Fruit fly (Drosophila melanogaster) Kc167 (cell line): ENCODE measurements around the gene Pnn.

Experiments
- Myc ChIP-seq: fragments of >200 bp; optimal IDR thresholded peaks from 2 replicates; lab custom pipeline; 2017; ENCODE audit warnings: missing external identifiers
- Sin3A ChIP-seq: fragments of >200 bp; optimal IDR thresholded peaks from 2 replicates; lab custom pipeline; 2018; ENCODE audit warnings: missing external identifiers
- h ChIP-seq: fragments of >200 bp; optimal IDR thresholded peaks from 3 replicates; lab custom pipeline; 2018; ENCODE audit warnings: missing external identifiers
- insv ChIP-seq: fragments of >200 bp; optimal IDR thresholded peaks from 3 replicates; lab custom pipeline; 2018; ENCODE audit warnings: missing external identifiers
- psq ChIP-seq: fragments of >200 bp; optimal IDR thresholded peaks from 2 replicates; lab custom pipeline; 2017; ENCODE audit warnings: missing external identifiers
- ttk ChIP-seq: sonication (Bioruptor generic); optimal IDR thresholded peaks from 2 replicates; lab custom pipeline; 2017; ENCODE audit warnings: missing external identifiers

The Pnn gene

dm6 chr3R:9774821-9775220 lies 34.1 kb downstream of the Pnn start, which contains the start of gene topi:
Gene topi (plus strand): TSS chr3R:9775121.
- no peak for TF ChIP-seq Sin3A
- no peak for TF ChIP-seq h (lab: Kevin White, UChicago)
- TF ChIP-seq psq, result no peak
- no peak for TF ChIP-seq ttk (lab: Kevin White, UChicago)
- no peak for TF ChIP-seq Myc (lab: Kevin White, UChicago)
- no peak for TF ChIP-seq insv (lab: Kevin White, UChicago)

- no peak for TF ChIP-seq h (lab: Kevin White, UChicago)
- TF ChIP-seq psq, result no peak
- TF ChIP-seq insv (lab: Kevin White, UChicago), result no peak
- no peak for TF ChIP-seq Sin3A
- TF ChIP-seq ttk (lab: Kevin White, UChicago), result no peak
- TF ChIP-seq Myc (lab: Kevin White, UChicago), result no peak
Observed at dm6 chr3R:9777941-9778360, 37.3 kb downstream of the Pnn start, which contains the start of gene RpS29. Gene RpS29 (plus strand): TSS chr3R:9778042.

DNA sequence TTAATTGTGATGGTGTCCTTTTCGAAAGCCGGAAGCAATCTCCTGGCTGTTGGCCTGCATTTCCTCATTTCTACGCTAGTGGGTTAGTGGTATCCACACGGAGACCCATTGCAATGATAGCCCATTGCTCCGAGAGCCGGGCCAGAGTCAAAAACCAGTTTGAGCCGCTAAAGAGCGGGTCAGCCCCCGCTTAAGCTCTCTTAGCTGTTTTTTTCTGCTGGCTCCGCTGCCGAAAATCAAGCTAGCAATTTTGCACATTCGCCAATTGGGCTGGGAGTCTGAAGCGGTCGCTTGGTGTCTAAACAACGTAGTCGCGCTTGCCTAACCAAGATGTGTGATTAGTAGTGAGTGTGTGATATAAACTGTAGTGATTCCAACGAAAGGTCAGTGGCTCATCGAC lies 39.1 kb downstream of the Pnn start, which contains the start of gene CG12947:
TSS of gene CG12947 (plus strand) at position 301 of the 400 bp plus-strand sequence.
- TF ChIP-seq insv (lab: Kevin White, UChicago) (no peak), h (lab: Kevin White, UChicago) (no peak), ttk (lab: Kevin White, UChicago) (no peak), psq (no peak)

- TF ChIP-seq insv (lab: Kevin White, UChicago) (no peak), h (lab: Kevin White, UChicago) (no peak), Sin3A (no peak), psq (no peak), Myc (lab: Kevin White, UChicago) (no peak), ttk (lab: Kevin White, UChicago) (no peak)
Observed at dm6 chr3R:9783240-9783917, 42.7 kb downstream of the Pnn start.

DNA sequence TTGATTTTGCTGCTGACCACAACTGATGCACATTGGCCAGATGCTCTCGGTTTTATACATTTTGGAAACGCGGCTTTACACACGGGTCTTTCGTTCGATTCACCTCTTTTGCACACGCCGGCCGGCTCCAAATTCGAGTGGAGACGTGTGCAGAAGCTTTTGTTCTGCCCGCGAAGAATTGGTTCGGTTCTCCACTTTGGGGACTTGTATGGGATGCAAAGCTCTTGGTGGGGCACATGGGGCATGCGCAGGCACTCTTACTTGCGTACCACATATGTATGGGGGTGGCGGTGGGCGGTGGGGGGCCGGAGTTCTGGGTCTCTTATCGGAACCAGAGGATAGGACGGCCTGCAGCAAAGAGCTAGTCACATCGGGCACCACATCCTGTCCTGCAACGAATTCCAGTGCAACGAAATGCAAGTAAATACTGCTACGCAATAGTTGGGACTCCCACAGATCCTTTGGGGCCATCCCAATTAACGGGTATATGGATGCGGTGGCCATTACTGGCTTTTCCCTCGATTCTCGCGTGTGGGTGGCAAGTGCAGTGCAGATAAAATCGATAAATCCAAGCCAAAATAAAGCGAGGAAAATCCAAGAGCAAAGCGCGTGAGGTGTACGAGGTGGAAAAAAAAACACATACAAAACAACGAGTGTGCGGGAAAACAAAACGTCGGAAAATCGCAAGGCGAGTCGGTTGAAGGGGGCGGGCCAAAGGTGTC lies 43.8 kb downstream of the Pnn start, which contains the start of the genes MtnA and CG8500:
TSS of gene MtnA (minus strand) at position 30 of the 722 bp plus-strand sequence.
TSS of gene CG8500 (plus strand) at position 313 of the 722 bp plus-strand sequence.
- no peak for TF ChIP-seq psq
- TF ChIP-seq ttk (lab: Kevin White, UChicago), result no peak
- no peak for TF ChIP-seq Myc (lab: Kevin White, UChicago)
- TF ChIP-seq Sin3A, result no peak
- TF ChIP-seq h (lab: Kevin White, UChicago), result no peak
- TF ChIP-seq insv (lab: Kevin White, UChicago), result no peak

DNA sequence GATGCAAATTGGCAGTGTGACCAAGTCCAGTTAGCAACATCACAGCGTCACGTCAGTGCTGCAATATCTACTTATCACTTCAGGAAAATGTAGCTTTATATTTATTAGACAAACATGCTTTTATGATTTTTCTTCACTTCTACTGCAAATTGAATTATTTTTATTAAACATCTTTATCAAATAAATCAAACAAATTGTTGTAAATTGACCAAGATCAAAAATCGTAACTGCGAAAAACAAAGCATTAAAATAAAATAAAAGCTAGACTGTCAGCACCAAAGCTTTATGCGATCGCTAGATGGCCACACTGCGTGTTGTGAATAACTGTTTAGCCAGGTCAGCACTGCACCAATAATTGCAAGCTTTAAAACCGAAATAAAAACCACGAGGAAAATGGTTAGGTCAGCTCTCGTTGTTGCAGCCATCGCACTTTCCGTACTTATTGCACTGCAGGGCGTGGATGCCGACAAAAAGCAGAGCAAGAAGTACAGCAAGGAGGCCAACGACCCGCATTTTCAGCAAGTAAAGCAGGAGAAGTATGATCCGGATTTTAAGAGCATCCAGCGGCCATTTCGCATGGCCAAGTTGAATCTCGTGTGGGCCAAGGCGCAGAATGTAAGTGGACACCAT lies 50.6 kb downstream of the Pnn start, which contains the start of the genes CG12945 and CG8507:
TSS of gene CG12945 (minus strand) at position 45 of the 630 bp plus-strand sequence.
TSS of gene CG8507 (plus strand) at position 307 of the 630 bp plus-strand sequence.
- TF ChIP-seq psq, result no peak
